Worm (Caenorhabditis elegans) whole organism, midembryonic: Measurements from ENCODE around the gene T28A11.4.

Experiments used
- flt-1 ChIP-seq: fragments of 200-800 bp; sonication (Bioruptor generic); IDR thresholded peaks from 2 replicates; pipeline ENCODE4 v1.3.6; 2022; ENCODE audit warnings: missing genetic modification characterization, missing compliant biosample characterization
- med-1 ChIP-seq: sonication (generic microtip); optimal IDR thresholded peaks from 2 replicates; lab custom pipeline; 2017; ENCODE audit warnings: missing genetic modification characterization, mild to moderate bottlenecking, missing compliant biosample characterization, antibody characterized with exemption, missing genetic modification reagents; ENCODE audit not compliant: insufficient read depth
- ref-1 ChIP-seq: fragments of 200-800 bp; sonication (Bioruptor generic); conservative IDR thresholded peaks from 2 replicates; pipeline ENCODE4 v1.3.6; 2022; ENCODE audit warnings: missing genetic modification reagents, missing genetic modification characterization, missing compliant biosample characterization

ce11 chrV:3256809-3257208 is 17.0 kb upstream of the T28A11.4 start:
- no peak for TF ChIP-seq med-1 (GFP tag; lab: Kevin White, UChicago)
- no peak for TF ChIP-seq ref-1
- TF ChIP-seq flt-1 (GFP tag; lab: Robert Waterston, UW) = no peak
